Fruit fly (Drosophila melanogaster): ENCODE results near the gene Psf2.

Gene Psf2

dm6 chr2L:4363707-4364270, 23.4 kb downstream of the Psf2 start:
- no peak for TF ChIP-seq CG17801 (GFP tag; optimal IDR thresholded peaks at IDR 0.05; ENCODE audit: partially characterized antibody)

dm6 chr2L:4361438-4361975, 25.6 kb downstream of the Psf2 start, which contains the start of gene Traf4:
Gene Traf4 (plus strand): TSS chr2L:4361925.
- TF ChIP-seq CG17801 (GFP tag; optimal IDR thresholded peaks at IDR 0.05; ENCODE audit: partially characterized antibody): no peak

DNA sequence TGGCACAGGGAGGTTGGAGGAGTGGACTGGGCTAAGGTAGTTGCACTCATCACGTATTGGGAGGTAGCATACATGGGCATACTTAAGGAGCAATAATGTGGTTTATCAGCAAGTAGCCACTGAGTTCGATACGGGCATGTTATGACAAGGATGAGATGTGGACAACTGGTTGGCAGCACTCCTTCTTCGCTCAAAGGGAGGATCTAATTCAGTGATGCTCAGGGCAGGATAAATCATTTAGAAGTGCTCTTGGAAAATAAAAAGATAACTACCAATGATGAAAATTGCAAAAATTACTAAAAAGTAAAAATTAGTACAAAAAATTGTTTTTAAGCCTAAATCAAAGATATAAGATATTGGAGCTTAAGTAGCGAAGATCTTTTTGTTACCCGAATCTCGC, 26.3 kb downstream of the Psf2 start:
- no peak for TF ChIP-seq CG17801 (GFP tag; optimal IDR thresholded peaks at IDR 0.05; ENCODE audit: partially characterized antibody)

- no peak for TF ChIP-seq CG17801 (GFP tag; optimal IDR thresholded peaks at IDR 0.05; ENCODE audit: partially characterized antibody)
These were observed 28.0 kb downstream of the Psf2 start for dm6 chr2L:4359156-4359555.

DNA sequence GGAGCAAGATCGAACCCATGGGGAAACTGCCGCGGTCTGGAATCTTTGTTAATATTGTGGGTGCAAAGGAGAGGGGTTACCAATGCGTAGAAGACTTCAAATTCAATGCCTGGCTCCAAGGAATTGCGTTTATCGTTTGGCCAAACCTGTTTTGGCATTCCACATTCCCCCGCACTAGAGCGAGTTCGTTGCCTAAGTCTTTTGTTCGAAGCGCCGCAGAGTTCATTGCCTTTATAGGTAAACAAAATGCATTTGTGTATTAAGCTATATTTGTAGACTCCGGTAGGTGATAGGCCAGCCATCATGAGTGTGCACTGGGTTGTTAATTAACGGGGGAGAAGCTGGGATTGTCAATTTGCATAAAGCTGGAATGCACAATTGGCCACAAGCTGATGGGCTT, 32.1 kb downstream of the Psf2 start:
- TF ChIP-seq CG17801 (GFP tag; optimal IDR thresholded peaks at IDR 0.05; ENCODE audit: partially characterized antibody): no peak

- TF ChIP-seq CG17801 (GFP tag; optimal IDR thresholded peaks at IDR 0.05; ENCODE audit: partially characterized antibody): no peak
These were observed 34.5 kb downstream of the Psf2 start, which contains the start of gene CG15429 for dm6 chr2L:4352675-4353074. Gene CG15429 (plus strand): TSS chr2L:4352975.

DNA sequence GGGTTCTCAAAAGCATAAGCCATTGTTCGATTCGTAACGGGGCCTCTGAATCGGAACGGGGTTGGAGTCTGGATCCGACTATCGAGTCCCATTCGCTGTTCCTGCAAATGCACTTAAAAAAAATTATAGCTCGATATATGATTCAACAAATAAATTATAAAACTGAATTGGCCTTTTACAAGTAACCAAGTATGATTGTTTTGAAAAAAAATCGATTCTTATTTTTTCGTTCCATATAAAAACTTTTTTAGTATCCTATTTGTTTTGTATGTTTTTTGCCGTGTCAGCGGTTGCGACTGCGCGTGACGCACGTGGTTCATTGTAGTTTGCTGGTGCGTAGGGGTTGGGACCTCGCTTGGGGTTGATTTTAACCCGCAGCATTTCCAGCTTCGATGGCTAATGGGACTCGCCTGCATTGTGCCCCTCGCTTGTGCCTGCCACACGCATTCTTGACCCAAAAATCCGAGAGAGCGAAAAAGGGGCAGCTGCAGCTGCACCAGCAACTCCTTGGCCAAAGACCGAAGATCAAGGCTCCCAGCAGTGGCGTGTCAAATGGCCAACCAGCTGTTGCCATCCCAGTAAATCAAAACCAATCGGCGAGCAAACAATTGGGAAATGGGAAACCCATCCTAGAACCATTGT, 36.4 kb downstream of the Psf2 start:
- no peak for TF ChIP-seq CG17801 (GFP tag; optimal IDR thresholded peaks at IDR 0.05; ENCODE audit: partially characterized antibody)

DNA sequence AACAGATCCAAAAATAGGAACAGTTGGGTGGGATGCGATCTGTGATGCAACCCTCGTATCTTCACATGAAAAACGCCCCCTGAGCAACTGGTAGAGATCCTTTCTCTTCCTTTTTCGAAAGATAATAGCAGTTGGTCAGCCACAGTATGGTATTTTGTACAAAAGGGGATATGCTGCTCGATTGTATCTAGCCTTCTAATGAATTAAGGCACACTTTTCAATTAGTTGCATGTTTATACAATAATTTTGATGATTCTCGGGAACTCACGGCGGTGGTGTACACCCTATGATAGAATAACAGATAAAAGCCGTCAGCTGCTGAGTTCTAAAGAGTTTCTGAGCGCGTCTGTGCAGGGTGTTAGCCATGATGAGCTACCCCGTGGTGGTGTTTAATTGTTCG, 37.5 kb downstream of the Psf2 start:
- no peak for TF ChIP-seq CG17801 (GFP tag; optimal IDR thresholded peaks at IDR 0.05; ENCODE audit: partially characterized antibody)

DNA sequence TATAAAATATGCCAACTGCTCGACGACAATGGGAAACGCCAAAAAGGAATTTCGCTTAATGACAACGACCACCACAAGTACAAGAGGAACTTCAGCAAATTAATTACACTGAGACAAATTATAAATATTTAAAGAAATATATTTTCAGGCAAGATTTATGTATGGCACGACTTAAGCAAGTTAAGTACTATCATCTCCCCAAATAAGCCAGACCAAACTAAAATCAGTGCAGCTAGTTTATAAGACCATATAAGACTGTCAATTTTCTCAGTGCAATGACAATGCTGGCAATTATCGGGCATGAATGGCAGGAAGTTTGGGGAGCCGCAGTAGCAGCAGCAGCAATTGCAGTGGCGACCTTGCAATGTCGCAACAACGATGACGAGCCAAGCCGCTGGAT, 38.6 kb downstream of the Psf2 start:
- TF ChIP-seq CG17801 (GFP tag; optimal IDR thresholded peaks at IDR 0.05; ENCODE audit: partially characterized antibody): no peak

dm6 chr2L:4346619-4347310, 40.4 kb downstream of the Psf2 start:
- TF ChIP-seq CG17801 (GFP tag; optimal IDR thresholded peaks at IDR 0.05; ENCODE audit: partially characterized antibody): no peak

DNA sequence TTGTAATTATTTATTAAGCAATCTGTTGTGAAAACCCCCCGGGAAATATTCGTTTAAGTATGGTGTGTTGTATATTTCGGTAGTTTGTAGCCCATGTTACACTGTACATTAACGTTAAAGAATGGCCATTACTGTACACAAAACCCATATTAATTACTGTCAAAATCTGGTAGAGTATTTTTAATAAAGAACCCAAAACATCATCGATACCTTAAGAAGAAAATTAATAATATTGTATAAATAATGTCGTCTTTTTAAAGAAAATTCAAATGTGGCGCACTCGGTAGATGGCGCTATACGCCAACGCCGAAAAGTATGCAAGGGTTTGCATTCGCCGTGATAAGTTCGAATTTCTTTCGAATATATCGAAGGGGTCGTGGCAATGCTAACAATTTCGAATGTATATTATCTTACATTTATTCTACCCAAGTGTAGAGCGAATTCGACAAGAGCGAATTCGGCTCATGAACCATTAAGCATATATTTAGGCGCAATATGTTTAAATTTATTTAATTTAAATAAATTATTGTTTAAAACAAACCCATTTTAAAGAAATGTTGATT, 41.5 kb downstream of the Psf2 start:
- TF ChIP-seq CG17801 (GFP tag; optimal IDR thresholded peaks at IDR 0.05; ENCODE audit: partially characterized antibody): no peak

- TF ChIP-seq CG17801 (GFP tag; optimal IDR thresholded peaks at IDR 0.05; ENCODE audit: partially characterized antibody): no peak
These were observed 47.1 kb downstream of the Psf2 start for dm6 chr2L:4339780-4340694.

Measured in ovary, adult (tissue).